Fruit fly (Drosophila melanogaster) whole organism, embryonic: Measurements from ENCODE around the gene CG10116.
A peak's percentile ranks its signal among the peaks of the same experiment; 100 is the strongest.

Experiments
- Abd-B ChIP-seq: fragments of 200-800 bp; sonication (Bioruptor generic); optimal IDR thresholded peaks from 2 replicates; lab custom pipeline; 2018; ENCODE audit warnings: missing biosample characterization, mild to moderate bottlenecking, missing genetic modification characterization, moderate library complexity
- Atf-2 ChIP-seq: fragments of 200-800 bp; sonication (Bioruptor generic); optimal IDR thresholded peaks from 2 replicates; lab custom pipeline; 2016; ENCODE audit warnings: missing biosample characterization, missing genetic modification characterization
- Bgb ChIP-seq: fragments of 200-800 bp; sonication (Bioruptor generic); IDR thresholded peaks from 2 replicates; pipeline ENCODE4 v1.3.6; 2022; ENCODE audit warnings: missing biosample characterization, missing genetic modification characterization; ENCODE audit not compliant: partially characterized antibody
- CG10462 ChIP-seq: fragments of 200-800 bp; sonication (Bioruptor generic); optimal IDR thresholded peaks from 2 replicates; lab custom pipeline; 2016; ENCODE audit warnings: missing biosample characterization, missing genetic modification characterization
- CG10979 ChIP-seq: fragments of 200-800 bp; sonication (Bioruptor generic); optimal IDR thresholded peaks from 2 replicates; lab custom pipeline; 2018; ENCODE audit warnings: missing biosample characterization, mild to moderate bottlenecking, missing genetic modification characterization, moderate library complexity
- CG11085 ChIP-seq: fragments of 200-800 bp; sonication (Bioruptor generic); IDR thresholded peaks from 2 replicates; pipeline ENCODE4 v1.3.6; 2022; ENCODE audit warnings: missing biosample characterization, missing genetic modification characterization
- CG11247 ChIP-seq: fragments of 200-800 bp; sonication (Bioruptor generic); IDR thresholded peaks from 2 replicates; pipeline ENCODE4 v1.3.6; 2022; ENCODE audit warnings: missing biosample characterization, missing genetic modification characterization
- CG12071 ChIP-seq: fragments of 200-800 bp; sonication (Bioruptor generic); optimal IDR thresholded peaks from 3 replicates; lab custom pipeline; 2018; ENCODE audit warnings: missing biosample characterization, mild to moderate bottlenecking, missing genetic modification characterization
- CG12155 ChIP-seq: fragments of 200-800 bp; sonication (Bioruptor generic); optimal IDR thresholded peaks from 3 replicates; lab custom pipeline; 2016; ENCODE audit warnings: missing biosample characterization, missing genetic modification characterization
- CG13123 ChIP-seq: fragments of 200-800 bp; sonication (Bioruptor generic); optimal IDR thresholded peaks from 2 replicates; lab custom pipeline; 2016; ENCODE audit warnings: missing biosample characterization, missing genetic modification characterization
- CG13287 ChIP-seq: fragments of 200-800 bp; sonication (Bioruptor generic); IDR thresholded peaks from 2 replicates; pipeline ENCODE4 v1.3.6; 2022; ENCODE audit warnings: missing biosample characterization, missing genetic modification characterization; ENCODE audit not compliant: partially characterized antibody
- CG14667 ChIP-seq: fragments of 200-800 bp; sonication (Bioruptor generic); IDR thresholded peaks from 2 replicates; pipeline ENCODE4 v1.3.6; 2022; ENCODE audit warnings: missing biosample characterization, missing genetic modification characterization
- CG14860 ChIP-seq: fragments of 200-800 bp; sonication (Bioruptor generic); IDR thresholded peaks from 3 replicates; pipeline ENCODE4 v1.3.6; 2022; ENCODE audit warnings: missing biosample characterization, missing genetic modification characterization; ENCODE audit not compliant: partially characterized antibody
- CG15601 ChIP-seq: fragments of 200-800 bp; sonication (Bioruptor generic); optimal IDR thresholded peaks from 3 replicates; lab custom pipeline; 2019; ENCODE audit warnings: missing biosample characterization, mild to moderate bottlenecking, missing genetic modification characterization, moderate library complexity
- CG17186 ChIP-seq: fragments of 200-800 bp; sonication (Bioruptor generic); optimal IDR thresholded peaks from 3 replicates; lab custom pipeline; 2017; ENCODE audit warnings: missing biosample characterization, missing genetic modification reagents, missing genetic modification characterization
- CG17328 ChIP-seq: fragments of 200-800 bp; sonication (Bioruptor generic); IDR thresholded peaks from 2 replicates; pipeline ENCODE4 v1.3.6; 2022; ENCODE audit warnings: missing biosample characterization, missing genetic modification characterization
- CG2712 ChIP-seq: fragments of 200-800 bp; optimal IDR thresholded peaks from 3 replicates; lab custom pipeline; 2019; ENCODE audit warnings: missing biosample characterization, mild to moderate bottlenecking, missing genetic modification characterization, moderate library complexity
- CG2889 ChIP-seq: fragments of 200-800 bp; sonication (Bioruptor generic); IDR thresholded peaks from 3 replicates; pipeline ENCODE4 v1.3.6; 2022; ENCODE audit warnings: missing biosample characterization, missing genetic modification characterization
- CG31224 ChIP-seq: fragments of 200-800 bp; sonication (Bioruptor generic); IDR thresholded peaks from 2 replicates; pipeline ENCODE4 v1.3.6; 2022; ENCODE audit warnings: missing biosample characterization, missing genetic modification characterization
- CG4282 ChIP-seq: fragments of 200-800 bp; sonication (Bioruptor generic); optimal IDR thresholded peaks from 2 replicates; lab custom pipeline; 2016; ENCODE audit warnings: missing biosample characterization, missing genetic modification characterization
- CG6765 ChIP-seq: fragments of 200-800 bp; sonication (Bioruptor generic); optimal IDR thresholded peaks from 3 replicates; lab custom pipeline; 2017; ENCODE audit warnings: missing biosample characterization, mild to moderate bottlenecking, missing genetic modification characterization
- CG6813 ChIP-seq: fragments of 200-800 bp; sonication (Bioruptor generic); optimal IDR thresholded peaks from 2 replicates; lab custom pipeline; 2017; ENCODE audit warnings: missing biosample characterization, missing genetic modification characterization, mild to moderate bottlenecking, moderate library complexity, missing genetic modification reagents
- CG7963 ChIP-seq: fragments of 200-800 bp; sonication (Bioruptor generic); IDR thresholded peaks from 3 replicates; pipeline ENCODE4 v1.3.6; 2022; ENCODE audit warnings: missing biosample characterization, missing genetic modification characterization; ENCODE audit not compliant: partially characterized antibody
- D19B ChIP-seq: fragments of 200-800 bp; sonication (Bioruptor generic); optimal IDR thresholded peaks from 2 replicates; lab custom pipeline; 2017; ENCODE audit warnings: missing biosample characterization, mild to moderate bottlenecking, missing genetic modification characterization
- Dek ChIP-seq: fragments of 200-800 bp; sonication (Bioruptor generic); optimal IDR thresholded peaks from 3 replicates; lab custom pipeline; 2019; ENCODE audit warnings: missing biosample characterization, mild to moderate bottlenecking, missing genetic modification characterization, moderate library complexity
- Drgx ChIP-seq: fragments of 200-800 bp; sonication (Bioruptor generic); IDR thresholded peaks from 2 replicates; pipeline ENCODE4 v1.3.6; 2022; ENCODE audit warnings: missing biosample characterization, missing genetic modification characterization
- HLH4C ChIP-seq: fragments of 200-800 bp; sonication (Bioruptor generic); IDR thresholded peaks from 3 replicates; pipeline ENCODE4 v1.3.6; 2022; ENCODE audit warnings: missing biosample characterization, missing genetic modification characterization; ENCODE audit not compliant: partially characterized antibody
- Lhr ChIP-seq: fragments of 200-800 bp; sonication (Bioruptor generic); optimal IDR thresholded peaks from 3 replicates; lab custom pipeline; 2017; ENCODE audit warnings: mild to moderate bottlenecking, missing biosample characterization, missing genetic modification reagents, missing genetic modification characterization
- Lpt ChIP-seq: fragments of >200 bp; optimal IDR thresholded peaks from 2 replicates; lab custom pipeline; 2018; ENCODE audit warnings: missing biosample characterization, missing genetic modification characterization
- Optix ChIP-seq: fragments of 200-800 bp; sonication (Bioruptor generic); IDR thresholded peaks from 3 replicates; pipeline ENCODE4 v1.3.6; 2022; ENCODE audit warnings: missing biosample characterization, missing genetic modification characterization
- Spps ChIP-seq: fragments of 200-800 bp; sonication (Bioruptor generic); optimal IDR thresholded peaks from 2 replicates; lab custom pipeline; 2018; ENCODE audit warnings: missing biosample characterization, mild to moderate bottlenecking, missing genetic modification characterization
- Tbp ChIP-seq: fragments of >200 bp; optimal IDR thresholded peaks from 2 replicates; lab custom pipeline; 2018; ENCODE audit warnings: missing biosample characterization, missing genetic modification characterization
- Trl ChIP-seq, 3 experiments: fragments of >200 bp in 2 of 3; fragments of 200-800 bp in 1 of 3; sonication (Bioruptor generic) in 1 of 3; optimal IDR thresholded peaks; 2 replicates in 1 of 3; 3 replicates in 2 of 3; lab custom pipeline; 2016 to 2017; ENCODE audit warnings: missing biosample characterization in 1 of 3, missing genetic modification characterization in 1 of 3
- bigmax ChIP-seq: fragments of 200-800 bp; sonication (Bioruptor generic); optimal IDR thresholded peaks from 2 replicates; lab custom pipeline; 2018; ENCODE audit warnings: missing biosample characterization, mild to moderate bottlenecking, missing genetic modification characterization
- cwo ChIP-seq: fragments of 200-800 bp; sonication (Bioruptor generic); optimal IDR thresholded peaks from 3 replicates; lab custom pipeline; 2017; ENCODE audit warnings: missing biosample characterization, missing genetic modification characterization, mild to moderate bottlenecking, moderate library complexity, missing genetic modification reagents
- dmrt99B ChIP-seq: fragments of 200-800 bp; sonication (Bioruptor generic); optimal IDR thresholded peaks from 2 replicates; lab custom pipeline; 2018; ENCODE audit warnings: missing biosample characterization, mild to moderate bottlenecking, missing genetic modification characterization, moderate library complexity
- exex ChIP-seq: fragments of 200-800 bp; sonication (Bioruptor generic); optimal IDR thresholded peaks from 4 replicates; lab custom pipeline; 2018; ENCODE audit warnings: missing biosample characterization, mild to moderate bottlenecking, missing genetic modification characterization, moderate library complexity
- gsb-n ChIP-seq: fragments of 200-800 bp; sonication (Bioruptor generic); optimal IDR thresholded peaks from 3 replicates; lab custom pipeline; 2018; ENCODE audit warnings: missing biosample characterization, mild to moderate bottlenecking, missing genetic modification characterization
- hb ChIP-seq: fragments of 200-800 bp; sonication (Bioruptor generic); IDR thresholded peaks from 3 replicates; pipeline ENCODE4 v1.3.6; 2022; ENCODE audit warnings: missing biosample characterization, missing genetic modification characterization; ENCODE audit not compliant: partially characterized antibody
- hkb ChIP-seq, 2 experiments: fragments of 200-800 bp in 1 of 2; fragments of >200 bp in 1 of 2; sonication (Bioruptor generic) in 1 of 2; IDR thresholded peaks in 1 of 2; optimal IDR thresholded peaks in 1 of 2; 2 replicates each; pipeline versions ENCODE4 v1.3.6 to Lab custom; 2017 to 2022; ENCODE audit warnings: missing biosample characterization in 1 of 2, missing genetic modification characterization in 1 of 2
- lab ChIP-seq: fragments of 200-800 bp; sonication (Bioruptor generic); optimal IDR thresholded peaks from 3 replicates; lab custom pipeline; 2017; ENCODE audit warnings: missing biosample characterization, missing genetic modification characterization, mild to moderate bottlenecking, moderate library complexity, missing genetic modification reagents
- mirr ChIP-seq: fragments of 200-800 bp; sonication (Bioruptor generic); optimal IDR thresholded peaks from 3 replicates; lab custom pipeline; 2018; ENCODE audit warnings: missing biosample characterization, mild to moderate bottlenecking, missing genetic modification characterization
- nerfin-1 ChIP-seq: fragments of 200-800 bp; sonication (Bioruptor generic); optimal IDR thresholded peaks from 3 replicates; lab custom pipeline; 2019; ENCODE audit warnings: missing biosample characterization, mild to moderate bottlenecking, missing genetic modification characterization, moderate library complexity
- nerfin-2 ChIP-seq: fragments of 200-800 bp; sonication (Bioruptor generic); IDR thresholded peaks from 2 replicates; pipeline ENCODE4 v1.3.6; 2022; ENCODE audit warnings: missing biosample characterization, missing genetic modification characterization; ENCODE audit not compliant: partially characterized antibody
- sens ChIP-seq: fragments of 200-800 bp; sonication (Bioruptor generic); peaks from one replicate; lab custom pipeline; 2016; ENCODE audit warnings: missing biosample characterization, missing genetic modification characterization
- wdn ChIP-seq: fragments of 200-800 bp; sonication (Bioruptor generic); IDR thresholded peaks from 2 replicates; pipeline ENCODE4 v1.3.6; 2022; ENCODE audit warnings: missing biosample characterization, missing genetic modification characterization
- zen2 ChIP-seq: fragments of 200-800 bp; sonication (Bioruptor generic); IDR thresholded peaks from 3 replicates; pipeline ENCODE4 v1.3.6; 2022; ENCODE audit warnings: missing biosample characterization, missing genetic modification characterization; ENCODE audit not compliant: partially characterized antibody

The CG10116 gene

dm6 chr3L:13435170-13435727 lies 21.8 kb downstream of the CG10116 start, which contains the start of gene CG10713 (continued):
- TF ChIP-seq D19B (GFP tag; lab: Kevin White, UChicago): no peak
- TF ChIP-seq Abd-B (GFP tag; lab: Kevin White, UChicago): no peak
- TF ChIP-seq Drgx (GFP tag; lab: Robert Waterston, UW): peak; percentile 74
- no peak for TF ChIP-seq CG14667 (GFP tag; lab: Robert Waterston, UW)
- TF ChIP-seq Dek (tag; lab: Kevin White, UChicago): no peak
- no peak for TF ChIP-seq Tbp (GFP tag; lab: Kevin White, UChicago)
- 0 out of 2 replicates have a peak, but pooled peaks have one; percentile 7 for TF ChIP-seq CG11085 (GFP tag; lab: Robert Waterston, UW)
- TF ChIP-seq Spps: no peak
- no peak for TF ChIP-seq CG11247 (GFP tag; lab: Robert Waterston, UW)
- TF ChIP-seq wdn (GFP tag; lab: Robert Waterston, UW): no peak
- no peak for TF ChIP-seq Lhr (GFP tag; lab: Kevin White, UChicago)
- TF ChIP-seq CG10462 (GFP tag; lab: Kevin White, UChicago): no peak
- TF ChIP-seq CG2889 (GFP tag; lab: Robert Waterston, UW): no peak
- TF ChIP-seq nerfin-1: no peak
- TF ChIP-seq CG10979 (tag; lab: Kevin White, UChicago): no peak
- peak; percentile 83 for TF ChIP-seq CG2712 (tag; lab: Kevin White, UChicago)
- TF ChIP-seq hkb (optimal IDR thresholded peaks at IDR 0.05; lab: Kevin White, UChicago): no peak
- no peak for TF ChIP-seq hkb (GFP tag; IDR thresholded peaks at IDR 0.05; lab: Robert Waterston, UW)
- TF ChIP-seq CG12155: no peak
- TF ChIP-seq, all 482 proteins: peak for 26

- TF ChIP-seq CG17328 (GFP tag; lab: Robert Waterston, UW) (no peak), exex (tag; lab: Kevin White, UChicago) (peak; percentile 30), HLH4C (GFP tag; lab: Robert Waterston, UW) (peak; percentile 62), CG13123 (no peak), CG17186 (GFP tag; lab: Kevin White, UChicago) (no peak), hb (GFP tag; lab: Robert Waterston, UW) (peak; percentile 43; the same call in 1 of the 3 replicates), CG10979 (tag; lab: Kevin White, UChicago) (no peak), Optix (GFP tag; lab: Robert Waterston, UW) (no peak), cwo (no peak), CG7963 (GFP tag; lab: Robert Waterston, UW) (peak; percentile 72), CG14860 (peak; percentile 66), zen2 (GFP tag; lab: Robert Waterston, UW) (peak; percentile 47; the same call in 1 of the 3 replicates), CG13287 (GFP tag; lab: Robert Waterston, UW) (peak; percentile 31; the same call in 1 of the 2 replicates), CG31224 (GFP tag; lab: Robert Waterston, UW) (no peak), lab (GFP tag; lab: Kevin White, UChicago) (no peak), Bgb (GFP tag; lab: Robert Waterston, UW) (peak; percentile 78), dmrt99B (tag; lab: Kevin White, UChicago) (no peak), bigmax (GFP tag; lab: Kevin White, UChicago) (no peak), CG6813 (no peak), gsb-n (no peak), sens (GFP tag; lab: Kevin White, UChicago) (peak; percentile 53), CG4282 (GFP tag; lab: Kevin White, UChicago) (no peak), nerfin-2 (GFP tag; lab: Robert Waterston, UW) (peak; percentile 78), CG15601 (peak; percentile 92), mirr (GFP tag; lab: Kevin White, UChicago) (no peak), Atf-2 (GFP tag; lab: Kevin White, UChicago) (no peak), CG6765 (no peak), Trl (optimal IDR thresholded peaks at IDR 0.05; lab: Kevin White, UChicago) (no peak), Trl (GFP tag; optimal IDR thresholded peaks at IDR 0.05; lab: Kevin White, UChicago) (no peak), CG12071 (GFP tag; lab: Kevin White, UChicago) (no peak), Lpt (GFP tag; lab: Kevin White, UChicago) (no peak)
Measured at dm6 chr3L:13433522-13433921, 23.5 kb downstream of the CG10116 start.
